Worm (Caenorhabditis elegans) whole organism, L4 larva: ENCODE results near the gene F37H8.5.

Source experiments
- F26F4.8 ChIP-seq: fragments of 200-800 bp; sonication (Bioruptor generic); conservative IDR thresholded peaks from 2 replicates; pipeline ENCODE4 v1.3.6; 2022; ENCODE audit warnings: missing genetic modification characterization, missing compliant biosample characterization
- F37D6.2 ChIP-seq: sonication (generic microtip); optimal IDR thresholded peaks from 2 replicates; lab custom pipeline; 2016; ENCODE audit warnings: mild to moderate bottlenecking, missing genetic modification characterization, missing compliant biosample characterization
- F49E8.2 ChIP-seq: sonication (generic microtip); optimal IDR thresholded peaks from 2 replicates; lab custom pipeline; 2016; ENCODE audit warnings: missing compliant biosample characterization, mild to moderate bottlenecking, missing genetic modification characterization, borderline replicate concordance
- T20F7.1 ChIP-seq: fragments of 200-800 bp; sonication (Bioruptor generic); optimal IDR thresholded peaks from 2 replicates; lab custom pipeline; 2018; ENCODE audit warnings: mild to moderate bottlenecking, missing genetic modification characterization, missing compliant biosample characterization
- T26A8.4 ChIP-seq: fragments of 200-800 bp; sonication (Bioruptor generic); IDR thresholded peaks from 2 replicates; pipeline ENCODE4 v1.3.6; 2022; ENCODE audit warnings: missing genetic modification characterization, missing compliant biosample characterization
- Y48G9A.11 ChIP-seq: fragments of 200-800 bp; sonication (Bioruptor generic); IDR thresholded peaks from 2 replicates; pipeline ENCODE4 v1.3.6; 2022; ENCODE audit warnings: missing genetic modification reagents, missing genetic modification characterization, missing compliant biosample characterization
- Y5F2A.4 ChIP-seq: fragments of 200-800 bp; sonication (Bioruptor generic); optimal IDR thresholded peaks from 2 replicates; lab custom pipeline; 2018; ENCODE audit warnings: mild to moderate bottlenecking, missing genetic modification characterization, missing compliant biosample characterization
- Y75B8A.6 ChIP-seq: fragments of 200-800 bp; sonication (Bioruptor generic); IDR thresholded peaks from 2 replicates; pipeline ENCODE4 v1.3.6; 2022; ENCODE audit warnings: missing genetic modification reagents, missing genetic modification characterization, missing compliant biosample characterization
- ZK546.5 ChIP-seq, 2 experiments: sonication (generic microtip); optimal IDR thresholded peaks; 2 replicates each; lab custom pipeline; 2017; ENCODE audit warnings: missing biosample characterization in 2 of 2, missing genetic modification characterization in 2 of 2
- aha-1 ChIP-seq: fragments of 150-350 bp; peaks from one replicate; lab custom pipeline; 2014; ENCODE audit warnings: missing biosample characterization, missing genetic modification characterization
- aly-2 ChIP-seq: sonication (generic microtip); optimal IDR thresholded peaks from 2 replicates; lab custom pipeline; 2018; ENCODE audit warnings: missing biosample characterization, missing genetic modification characterization
- ama-1 ChIP-seq: fragments of 150-350 bp; optimal IDR thresholded peaks from 2 replicates; lab custom pipeline; 2014; ENCODE audit warnings: inconsistent platforms, mixed read lengths
- arid-1 ChIP-seq: fragments of 200-800 bp; sonication (Bioruptor generic); conservative IDR thresholded peaks from 2 replicates; pipeline ENCODE4 v1.3.6; 2022; ENCODE audit warnings: missing genetic modification reagents, missing genetic modification characterization, missing compliant biosample characterization
- attf-4 ChIP-seq: sonication (generic microtip); optimal IDR thresholded peaks from 3 replicates; lab custom pipeline; 2017; ENCODE audit warnings: missing biosample characterization, missing genetic modification characterization
- ceh-44 ChIP-seq: fragments of 200-800 bp; sonication (Bioruptor generic); IDR thresholded peaks from 2 replicates; pipeline ENCODE4 v1.3.6; 2022; ENCODE audit warnings: missing genetic modification reagents, missing genetic modification characterization, missing compliant biosample characterization
- ceh-62 ChIP-seq: sonication (generic microtip); optimal IDR thresholded peaks from 2 replicates; lab custom pipeline; 2017; ENCODE audit warnings: missing biosample characterization, missing genetic modification characterization
- cey-2 ChIP-seq: sonication (generic microtip); optimal IDR thresholded peaks from 3 replicates; lab custom pipeline; 2017; ENCODE audit warnings: missing genetic modification characterization, mild to moderate bottlenecking, missing compliant biosample characterization, antibody characterized with exemption, borderline replicate concordance; ENCODE audit not compliant: insufficient read depth
- ctbp-1 ChIP-seq: fragments of 200-800 bp; sonication (Bioruptor generic); IDR thresholded peaks from 2 replicates; pipeline ENCODE4 v1.3.6; 2022; ENCODE audit warnings: missing genetic modification reagents, missing genetic modification characterization, missing compliant biosample characterization
- daf-16 ChIP-seq, 3 experiments: sonication (generic microtip); optimal IDR thresholded peaks; 2 replicates each; lab custom pipeline; 2016 to 2017; ENCODE audit warnings: missing genetic modification characterization in 3 of 3, missing genetic modification reagents in 3 of 3, mild to moderate bottlenecking in 2 of 3, missing compliant biosample characterization in 2 of 3, missing biosample characterization in 1 of 3, moderate library complexity in 1 of 3
- daf-8 ChIP-seq: fragments of 200-800 bp; sonication (Bioruptor generic); IDR thresholded peaks from 2 replicates; pipeline ENCODE4 v1.3.6; 2022; ENCODE audit warnings: missing genetic modification characterization, missing compliant biosample characterization
- dmd-8 ChIP-seq: fragments of 200-800 bp; sonication (Bioruptor generic); IDR thresholded peaks from 2 replicates; pipeline ENCODE4 v1.3.6; 2022; ENCODE audit warnings: missing genetic modification characterization, missing compliant biosample characterization
- dmd-9 ChIP-seq: fragments of 200-800 bp; sonication (Bioruptor generic); IDR thresholded peaks from 2 replicates; pipeline ENCODE4 v1.3.6; 2022; ENCODE audit warnings: missing genetic modification reagents, missing genetic modification characterization, missing compliant biosample characterization
- dve-1 ChIP-seq: sonication (generic microtip); optimal IDR thresholded peaks from 2 replicates; lab custom pipeline; 2017; ENCODE audit warnings: antibody characterized with exemption, mild to moderate bottlenecking, missing genetic modification characterization, missing compliant biosample characterization; ENCODE audit not compliant: insufficient read depth
- fos-1 ChIP-seq: fragments of 150-350 bp; optimal IDR thresholded peaks from 2 replicates; lab custom pipeline; 2014; ENCODE audit warnings: missing biosample characterization, missing genetic modification characterization
- gei-8 ChIP-seq: fragments of 200-800 bp; sonication (Bioruptor generic); optimal IDR thresholded peaks from 2 replicates; lab custom pipeline; 2018; ENCODE audit warnings: mild to moderate bottlenecking, missing genetic modification characterization, missing compliant biosample characterization
- hlh-11 ChIP-seq: fragments of 200-800 bp; sonication (Bioruptor generic); optimal IDR thresholded peaks from 2 replicates; lab custom pipeline; 2018; ENCODE audit warnings: mild to moderate bottlenecking, missing genetic modification characterization, missing compliant biosample characterization
- hlh-30 ChIP-seq: sonication (generic microtip); optimal IDR thresholded peaks from 2 replicates; lab custom pipeline; 2017; ENCODE audit warnings: antibody characterized with exemption, mild to moderate bottlenecking, missing genetic modification characterization, missing compliant biosample characterization; ENCODE audit not compliant: insufficient read depth
- lim-7 ChIP-seq: fragments of 200-800 bp; sonication (Bioruptor generic); IDR thresholded peaks from 2 replicates; pipeline ENCODE4 v1.3.6; 2022; ENCODE audit warnings: missing genetic modification characterization, missing compliant biosample characterization
- lin-13 ChIP-seq: fragments of 150-350 bp; optimal IDR thresholded peaks from 2 replicates; lab custom pipeline; 2014; ENCODE audit warnings: missing biosample characterization, missing genetic modification reagents, missing genetic modification characterization
- lin-29 ChIP-seq: fragments of 200-800 bp; sonication (Bioruptor generic); IDR thresholded peaks from 2 replicates; pipeline ENCODE4 v1.3.6; 2022; ENCODE audit warnings: missing genetic modification reagents, missing genetic modification characterization, missing compliant biosample characterization
- lir-3 ChIP-seq: sonication (generic microtip); optimal IDR thresholded peaks from 2 replicates; lab custom pipeline; 2016; ENCODE audit warnings: mild to moderate bottlenecking, missing genetic modification characterization, missing compliant biosample characterization
- madf-9 ChIP-seq: fragments of 200-800 bp; sonication (Bioruptor generic); conservative IDR thresholded peaks from 2 replicates; pipeline ENCODE4 v1.3.6; 2022; ENCODE audit warnings: missing genetic modification reagents, missing genetic modification characterization, missing compliant biosample characterization
- mdt-29 ChIP-seq: fragments of 200-800 bp; sonication (Bioruptor generic); IDR thresholded peaks from 2 replicates; pipeline ENCODE4 v1.3.6; 2022; ENCODE audit warnings: missing genetic modification reagents, missing genetic modification characterization, missing compliant biosample characterization
- mxl-3 ChIP-seq: fragments of 200-800 bp; sonication (Bioruptor generic); optimal IDR thresholded peaks from 2 replicates; lab custom pipeline; 2018; ENCODE audit warnings: mild to moderate bottlenecking, missing genetic modification characterization, missing compliant biosample characterization
- nhr-102 ChIP-seq: sonication (generic microtip); optimal IDR thresholded peaks from 2 replicates; lab custom pipeline; 2016; ENCODE audit warnings: mild to moderate bottlenecking, missing genetic modification characterization, moderate library complexity, missing compliant biosample characterization
- nhr-11 ChIP-seq: fragments of 150-350 bp; optimal IDR thresholded peaks from 2 replicates; lab custom pipeline; 2014; ENCODE audit warnings: missing biosample characterization, missing genetic modification characterization
- nhr-111 ChIP-seq: fragments of 200-800 bp; sonication (Bioruptor generic); optimal IDR thresholded peaks from 2 replicates; lab custom pipeline; 2018; ENCODE audit warnings: mild to moderate bottlenecking, missing genetic modification characterization, missing compliant biosample characterization
- nhr-28 ChIP-seq: fragments of 150-350 bp; optimal IDR thresholded peaks from 2 replicates; lab custom pipeline; 2014; ENCODE audit warnings: missing biosample characterization, missing genetic modification characterization
- nhr-41 ChIP-seq: fragments of 200-800 bp; sonication (Bioruptor generic); IDR thresholded peaks from 2 replicates; pipeline ENCODE4 v1.3.6; 2022; ENCODE audit warnings: missing genetic modification reagents, missing genetic modification characterization, missing compliant biosample characterization
- nhr-42 ChIP-seq: fragments of 200-800 bp; sonication (Bioruptor generic); IDR thresholded peaks from 2 replicates; pipeline ENCODE4 v1.3.6; 2022; ENCODE audit warnings: missing genetic modification characterization, missing compliant biosample characterization
- nhr-48 ChIP-seq: sonication (generic microtip); optimal IDR thresholded peaks from 2 replicates; lab custom pipeline; 2016; ENCODE audit warnings: mild to moderate bottlenecking, missing genetic modification characterization, missing compliant biosample characterization
- nhr-6 ChIP-seq: fragments of 150-350 bp; optimal IDR thresholded peaks from 2 replicates; lab custom pipeline; 2014; ENCODE audit warnings: missing biosample characterization, missing genetic modification characterization
- nhr-76 ChIP-seq: fragments of 150-350 bp; optimal IDR thresholded peaks from 2 replicates; lab custom pipeline; 2014; ENCODE audit warnings: missing biosample characterization, missing genetic modification characterization
- nhr-77 ChIP-seq: fragments of 150-350 bp; optimal IDR thresholded peaks from 2 replicates; lab custom pipeline; 2014; ENCODE audit warnings: missing biosample characterization, missing genetic modification characterization
- php-3 ChIP-seq: fragments of 200-800 bp; sonication (Bioruptor generic); IDR thresholded peaks from 2 replicates; pipeline ENCODE4 v1.3.6; 2022; ENCODE audit warnings: missing genetic modification reagents, missing genetic modification characterization, missing compliant biosample characterization
- set-16 ChIP-seq: fragments of 200-800 bp; sonication (Bioruptor generic); IDR thresholded peaks from 2 replicates; pipeline ENCODE4 v1.3.6; 2022; ENCODE audit warnings: missing genetic modification reagents, missing genetic modification characterization, missing compliant biosample characterization
- skn-1 ChIP-seq: fragments of 150-350 bp; optimal IDR thresholded peaks from 2 replicates; lab custom pipeline; 2014; ENCODE audit warnings: missing biosample characterization, missing genetic modification characterization
- snpc-1.2 ChIP-seq: fragments of 200-800 bp; sonication (Bioruptor generic); IDR thresholded peaks from 2 replicates; pipeline ENCODE4 v1.3.6; 2022; ENCODE audit warnings: missing genetic modification reagents, missing genetic modification characterization, missing compliant biosample characterization
- spr-1 ChIP-seq: sonication (generic microtip); optimal IDR thresholded peaks from 2 replicates; lab custom pipeline; 2016; ENCODE audit warnings: mild to moderate bottlenecking, missing genetic modification characterization, missing compliant biosample characterization
- zip-11 ChIP-seq: fragments of 200-800 bp; sonication (Bioruptor generic); IDR thresholded peaks from 2 replicates; pipeline ENCODE4 v1.3.6; 2022; ENCODE audit warnings: missing genetic modification characterization, missing compliant biosample characterization

The F37H8.5 gene

DNA sequence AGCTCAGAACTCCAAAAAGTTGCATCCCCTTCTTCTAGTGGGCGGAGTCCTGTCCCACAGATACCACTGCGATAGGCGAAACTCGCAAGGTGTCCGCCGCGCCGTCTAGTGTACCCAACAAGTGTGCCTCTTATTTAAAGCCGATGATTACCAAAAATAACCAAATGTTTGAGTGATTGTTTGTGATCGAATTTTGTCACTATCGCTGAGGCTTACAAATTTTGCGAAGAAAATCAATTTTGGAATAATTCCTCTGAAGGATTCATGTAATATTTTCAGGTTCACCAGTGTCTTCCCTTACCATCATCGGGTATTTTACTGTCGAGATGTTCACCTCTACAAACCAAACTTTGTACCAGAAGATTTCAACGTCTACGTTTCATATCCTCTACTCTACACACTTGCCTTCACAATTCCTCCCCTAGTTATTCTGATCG lies 36.1 kb downstream of the F37H8.5 start (continued):
- TF ChIP-seq dve-1: peak; percentile 85
- TF ChIP-seq Y75B8A.6: 0 out of 2 replicates have a peak, but pooled peaks have one; percentile 34
- TF ChIP-seq aly-2: no peak
- peak; percentile 66 for TF ChIP-seq spr-1 (tag; lab: Kevin White, UChicago)
- no peak for TF ChIP-seq T20F7.1 (GFP tag; lab: Kevin White, UChicago)
- no peak for TF ChIP-seq F26F4.8 (GFP tag; lab: Robert Waterston, UW)
- TF ChIP-seq hlh-11 (tag; lab: Kevin White, UChicago): peak; percentile 80
- peak; percentile 78; the same call in 1 of the 2 replicates for TF ChIP-seq nhr-42
- TF ChIP-seq attf-4 (tag; lab: Kevin White, UChicago): no peak
- TF ChIP-seq nhr-41 (GFP tag; lab: Robert Waterston, UW): 0 out of 2 replicates have a peak, but pooled peaks have one; percentile 26
- peak; percentile 90 for TF ChIP-seq F49E8.2 (tag; lab: Kevin White, UChicago)
- TF ChIP-seq nhr-77: peak; percentile 47
- no peak for TF ChIP-seq fos-1 (tag; lab: Kevin White, UChicago)
- no peak for TF ChIP-seq nhr-111
- peak; percentile 93 for TF ChIP-seq T26A8.4 (GFP tag; lab: Robert Waterston, UW)
- no peak for TF ChIP-seq cey-2 (tag; lab: Kevin White, UChicago)
- TF ChIP-seq snpc-1.2 (GFP tag; lab: Robert Waterston, UW): peak; percentile 85
- TF ChIP-seq nhr-102 (tag; lab: Kevin White, UChicago): peak; percentile 86
- 0 out of 2 replicates have a peak, but pooled peaks have one; percentile 51 for TF ChIP-seq arid-1
- TF ChIP-seq dmd-8 (GFP tag; lab: Robert Waterston, UW): no peak
- TF ChIP-seq php-3 (GFP tag; lab: Robert Waterston, UW): peak; percentile 64; the same call in 1 of the 2 replicates
- TF ChIP-seq aha-1 (tag; lab: Kevin White, UChicago): peak; percentile 62
- no peak for TF ChIP-seq ZK546.5 (tag; optimal IDR thresholded peaks at IDR 0.05; lab: Kevin White, UChicago)
- TF ChIP-seq dmd-9 (GFP tag; lab: Robert Waterston, UW): no peak
- no peak for TF ChIP-seq set-16 (GFP tag; lab: Robert Waterston, UW)
- peak; percentile 82 for TF ChIP-seq lin-13 (GFP tag; lab: Kevin White, UChicago)
- TF ChIP-seq daf-16 (GFP tag; optimal IDR thresholded peaks at IDR 0.05; lab: Kevin White, UChicago): peak; percentile 60 to 64
- TF ChIP-seq daf-16 (tag; optimal IDR thresholded peaks at IDR 0.05; lab: Kevin White, UChicago): peak; percentile 92
- peak; percentile 71 for TF ChIP-seq mxl-3
- peak; percentile 44 for TF ChIP-seq nhr-48 (tag; lab: Kevin White, UChicago)
- no peak for TF ChIP-seq ceh-62 (tag; lab: Kevin White, UChicago)
- TF ChIP-seq nhr-28 (tag; lab: Kevin White, UChicago): peak; percentile 72
- TF ChIP-seq Y48G9A.11 (GFP tag; lab: Robert Waterston, UW): peak; percentile 76
- TF ChIP-seq nhr-76: no peak
- no peak for TF ChIP-seq skn-1 (tag; lab: Kevin White, UChicago)
- TF ChIP-seq F37D6.2 (tag; lab: Kevin White, UChicago): peak; percentile 6
- TF ChIP-seq hlh-30: peak; percentile 61
- TF ChIP-seq ceh-44 (GFP tag; lab: Robert Waterston, UW): peak; percentile 96
- no peak for TF ChIP-seq nhr-11 (tag; lab: Kevin White, UChicago)
- no peak for TF ChIP-seq ctbp-1
- TF ChIP-seq lir-3 (tag; lab: Kevin White, UChicago): no peak
- peak; percentile 71 for TF ChIP-seq nhr-6 (tag; lab: Kevin White, UChicago)
- 0 out of 2 replicates have a peak, but pooled peaks have one; percentile 16 for TF ChIP-seq mdt-29
- peak; percentile 98 for TF ChIP-seq ama-1 (lab: Kevin White, UChicago)
- TF ChIP-seq gei-8 (GFP tag; lab: Kevin White, UChicago): peak; percentile 24
- no peak for TF ChIP-seq Y5F2A.4
- TF ChIP-seq zip-11 (GFP tag; lab: Robert Waterston, UW): no peak
- TF ChIP-seq madf-9 (GFP tag; lab: Robert Waterston, UW): no peak
- 0 out of 2 replicates have a peak, but pooled peaks have one; percentile 50 for TF ChIP-seq lim-7 (GFP tag; lab: Robert Waterston, UW)
- TF ChIP-seq lin-29: no peak
- no peak for TF ChIP-seq daf-8
